Fruit fly (Drosophila melanogaster): ENCODE measurements around the gene comm.

comm gene

DNA sequence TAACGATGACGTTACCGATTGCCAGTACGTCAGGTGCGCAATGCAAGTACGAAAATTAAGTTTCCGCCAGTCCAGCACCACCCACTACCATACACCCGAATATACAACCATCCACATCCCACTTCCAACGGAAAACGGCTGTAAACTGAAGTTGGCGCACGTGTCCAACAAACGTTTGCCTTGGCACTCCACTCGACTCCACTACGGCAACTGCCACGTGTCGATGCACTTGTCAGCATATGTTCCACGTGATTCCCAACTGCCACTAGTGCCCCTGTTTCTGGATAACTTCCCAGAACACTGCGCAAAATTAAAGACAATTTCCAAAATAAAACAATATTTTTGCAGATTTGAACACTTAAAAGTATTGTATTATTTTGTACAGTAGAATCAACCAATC lies 18.0 kb upstream of the comm start:
- no peak for TF ChIP-seq CG17801 (GFP tag; optimal IDR thresholded peaks at IDR 0.05; ENCODE audit: partially characterized antibody)

DNA sequence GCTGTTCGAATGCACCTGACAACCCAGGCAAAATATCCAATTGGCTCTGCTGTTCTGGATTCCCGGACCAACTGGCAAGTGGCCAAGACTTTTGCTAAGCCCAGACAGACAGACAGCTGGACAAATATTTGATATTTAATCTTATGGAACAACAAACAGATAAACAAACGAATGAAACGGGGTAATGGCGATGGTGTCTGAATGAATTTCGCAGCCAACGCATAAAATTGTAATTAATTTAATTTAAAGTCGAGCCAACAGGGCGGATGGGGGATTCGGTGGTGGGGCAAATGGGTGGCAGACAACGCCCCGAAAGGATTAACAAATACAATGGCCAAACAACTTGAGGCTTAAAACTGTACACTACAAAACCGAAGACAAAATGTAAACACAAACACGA lies 13.6 kb upstream of the comm start:
- no peak for TF ChIP-seq CG17801 (GFP tag; optimal IDR thresholded peaks at IDR 0.05; ENCODE audit: partially characterized antibody)

DNA sequence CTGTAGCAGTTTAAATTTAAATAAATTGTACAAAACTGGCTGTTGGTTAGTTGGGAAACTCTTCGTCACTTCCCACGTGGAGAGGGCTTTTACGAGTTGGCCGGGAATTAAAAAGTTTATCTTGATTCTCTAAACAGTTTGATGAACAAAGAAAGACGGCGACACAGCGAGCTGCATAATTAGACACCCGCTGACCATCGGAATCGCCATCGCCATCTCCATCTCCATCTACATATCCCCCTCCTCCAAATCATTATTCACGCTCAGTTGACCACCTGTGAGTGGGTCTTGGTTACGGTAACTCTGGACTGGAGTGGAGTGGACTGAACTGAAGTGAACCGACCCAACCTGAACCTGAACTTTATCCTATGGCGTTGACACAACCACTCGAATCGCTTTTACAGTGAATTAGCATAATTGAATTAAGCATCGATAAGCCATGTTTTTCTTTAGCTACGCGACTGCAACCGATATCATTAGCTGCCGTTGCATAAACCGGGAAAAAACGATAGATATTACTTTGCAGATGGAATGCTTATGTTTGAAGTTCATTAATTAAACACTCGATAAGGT lies 12.6 kb upstream of the comm start:
- no peak for TF ChIP-seq CG17801 (GFP tag; optimal IDR thresholded peaks at IDR 0.05; ENCODE audit: partially characterized antibody)

DNA sequence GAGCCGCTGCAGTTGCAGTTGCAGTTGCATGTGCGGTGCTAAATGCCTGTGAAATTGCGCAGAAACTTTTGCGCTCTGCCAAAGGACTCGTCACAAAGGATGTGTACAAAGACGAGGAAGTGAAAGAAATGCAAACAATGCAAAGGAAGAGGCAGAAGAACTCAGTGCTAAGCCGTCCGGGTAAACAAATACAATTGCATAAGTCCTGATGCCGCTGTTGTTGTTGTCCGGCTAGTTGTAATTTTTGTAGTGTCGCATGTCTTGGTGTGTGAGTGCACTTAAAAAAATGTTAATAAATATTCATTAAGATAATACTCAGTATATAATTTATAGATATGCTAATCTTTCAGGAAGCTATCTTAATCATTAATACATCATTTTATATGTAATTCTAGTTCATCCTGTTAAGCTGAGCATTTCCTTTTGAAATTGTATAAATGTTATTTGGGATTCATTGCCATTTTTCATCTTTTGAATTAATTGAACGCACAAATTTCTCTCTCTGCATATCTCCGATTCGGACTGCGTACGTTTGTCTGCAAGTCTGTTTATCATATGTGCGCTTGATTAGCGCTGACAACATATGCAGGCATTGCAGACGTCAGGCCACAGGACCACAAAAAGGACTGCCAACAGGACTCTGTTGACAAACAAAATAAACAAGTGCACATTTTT lies 3.7 kb upstream of the comm start:
- no peak for TF ChIP-seq CG17801 (GFP tag; optimal IDR thresholded peaks at IDR 0.05; ENCODE audit: partially characterized antibody)

DNA sequence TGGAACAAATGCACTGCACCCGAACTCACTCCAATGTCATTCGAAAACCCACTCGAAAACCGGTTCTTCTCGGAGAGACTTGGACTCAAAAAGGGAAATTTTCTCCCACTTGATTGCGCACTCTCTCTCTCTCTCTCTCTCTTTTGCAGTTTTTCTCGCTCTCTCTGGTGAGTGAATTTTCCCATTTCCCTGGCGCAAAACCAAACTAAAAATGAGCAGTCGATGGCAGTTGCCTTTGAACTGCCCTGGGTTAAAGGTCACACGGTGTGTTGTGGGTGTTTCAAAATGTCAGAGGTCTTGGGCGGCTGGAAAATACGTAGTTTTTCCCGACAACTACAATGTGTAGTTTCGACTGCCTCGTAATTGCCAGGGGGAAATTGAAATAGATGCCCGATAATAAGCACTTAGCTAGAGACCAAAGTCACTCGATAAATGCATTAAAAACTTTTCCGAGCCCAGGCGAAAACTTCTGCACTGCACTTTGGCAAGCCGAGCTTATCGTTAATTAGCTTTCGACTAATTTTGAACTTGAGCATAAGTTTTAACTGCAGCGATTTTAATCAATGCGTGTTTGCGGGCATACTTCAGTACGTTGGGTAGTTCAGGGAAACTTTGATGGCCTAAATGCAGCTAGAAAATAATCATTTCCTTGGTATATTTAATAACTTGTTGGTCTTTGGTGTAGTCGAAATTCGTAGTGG lies 1.2 kb upstream of the comm start:
- no peak for TF ChIP-seq CG17801 (GFP tag; optimal IDR thresholded peaks at IDR 0.05; ENCODE audit: partially characterized antibody)

DNA sequence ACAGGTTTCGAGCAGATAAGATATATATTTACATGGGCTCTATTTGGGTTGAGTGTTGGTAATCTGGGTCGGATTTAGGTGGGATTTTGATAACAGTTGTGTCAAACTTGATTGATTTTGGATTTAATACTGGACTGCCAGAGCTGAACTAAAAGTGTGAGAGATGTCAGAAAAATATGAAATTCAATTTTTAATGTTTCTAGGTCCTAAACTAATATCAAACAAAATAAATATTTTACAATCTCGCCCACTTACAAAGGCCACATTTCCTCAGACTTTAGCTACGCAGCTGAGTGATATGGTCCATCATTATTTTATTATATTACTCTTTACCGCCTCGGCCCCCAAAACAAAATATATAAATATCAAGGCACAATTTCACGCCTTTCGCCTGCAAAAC lies 1.4 kb downstream of the comm start:
- TF ChIP-seq CG17801 (GFP tag; optimal IDR thresholded peaks at IDR 0.05; ENCODE audit: partially characterized antibody) = no peak

DNA sequence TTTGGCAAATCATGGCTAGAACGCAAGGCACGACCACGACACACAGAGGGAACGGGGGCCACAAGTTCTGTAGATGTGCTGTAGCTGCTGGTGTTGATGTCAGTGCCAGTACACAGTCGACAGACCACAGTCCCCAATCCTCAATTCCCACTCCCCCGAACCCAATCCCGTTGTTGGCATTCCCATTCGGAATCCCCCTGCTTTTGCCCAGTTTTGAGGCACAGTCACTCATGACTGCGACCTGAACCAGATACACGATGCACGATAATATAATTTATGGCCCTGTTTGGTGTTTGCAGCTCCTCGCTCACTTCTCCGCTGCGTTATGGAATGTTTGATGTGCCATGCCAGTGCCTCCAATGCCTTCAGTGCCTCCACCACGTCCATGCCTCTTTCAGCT lies 7.3 kb downstream of the comm start:
- TF ChIP-seq CG17801 (GFP tag; optimal IDR thresholded peaks at IDR 0.05; ENCODE audit: partially characterized antibody) = no peak

DNA sequence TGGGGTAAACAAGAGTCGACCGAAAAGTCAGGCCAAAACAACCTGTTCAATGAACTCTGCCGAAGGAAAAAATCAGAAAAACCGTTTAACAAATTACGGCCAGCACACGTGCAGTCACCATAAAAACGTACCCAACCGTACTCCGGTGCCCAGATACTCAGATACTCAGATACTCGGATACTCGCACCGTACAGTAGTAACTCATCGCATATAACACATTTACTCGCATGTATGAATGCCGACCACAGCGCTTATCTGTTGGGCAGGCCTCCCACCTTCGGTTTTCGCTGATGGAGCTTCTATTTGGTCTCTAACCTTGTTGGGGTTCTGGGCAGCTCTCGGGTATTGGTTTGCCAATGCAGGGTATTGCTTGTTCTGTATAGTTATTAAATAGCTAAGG lies 8.0 kb downstream of the comm start:
- TF ChIP-seq CG17801 (GFP tag; optimal IDR thresholded peaks at IDR 0.05; ENCODE audit: partially characterized antibody) = no peak

DNA sequence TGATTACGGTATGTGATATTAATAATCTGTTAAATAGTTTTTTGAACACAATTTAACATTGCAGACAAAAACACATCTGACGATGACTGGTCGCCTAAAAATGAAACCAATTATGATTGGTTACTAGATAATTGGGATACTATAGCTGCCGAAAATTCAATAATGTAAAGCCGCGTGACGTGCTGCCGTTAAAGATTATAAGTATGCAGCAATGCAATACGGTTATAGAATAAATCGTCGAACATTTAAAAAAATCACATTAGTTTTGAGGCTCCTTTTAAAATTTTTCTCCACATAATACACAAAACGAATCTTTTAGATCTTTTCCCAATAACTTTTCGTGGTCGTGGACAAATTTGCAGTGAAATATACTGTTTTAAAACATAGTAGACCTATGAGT lies 10.7 kb downstream of the comm start, which contains the start of gene CG42570:
Gene CG42570, plus strand, starts transcription at position 301 of the 400 bp plus-strand sequence.
- no peak for TF ChIP-seq CG17801 (GFP tag; optimal IDR thresholded peaks at IDR 0.05; ENCODE audit: partially characterized antibody)

DNA sequence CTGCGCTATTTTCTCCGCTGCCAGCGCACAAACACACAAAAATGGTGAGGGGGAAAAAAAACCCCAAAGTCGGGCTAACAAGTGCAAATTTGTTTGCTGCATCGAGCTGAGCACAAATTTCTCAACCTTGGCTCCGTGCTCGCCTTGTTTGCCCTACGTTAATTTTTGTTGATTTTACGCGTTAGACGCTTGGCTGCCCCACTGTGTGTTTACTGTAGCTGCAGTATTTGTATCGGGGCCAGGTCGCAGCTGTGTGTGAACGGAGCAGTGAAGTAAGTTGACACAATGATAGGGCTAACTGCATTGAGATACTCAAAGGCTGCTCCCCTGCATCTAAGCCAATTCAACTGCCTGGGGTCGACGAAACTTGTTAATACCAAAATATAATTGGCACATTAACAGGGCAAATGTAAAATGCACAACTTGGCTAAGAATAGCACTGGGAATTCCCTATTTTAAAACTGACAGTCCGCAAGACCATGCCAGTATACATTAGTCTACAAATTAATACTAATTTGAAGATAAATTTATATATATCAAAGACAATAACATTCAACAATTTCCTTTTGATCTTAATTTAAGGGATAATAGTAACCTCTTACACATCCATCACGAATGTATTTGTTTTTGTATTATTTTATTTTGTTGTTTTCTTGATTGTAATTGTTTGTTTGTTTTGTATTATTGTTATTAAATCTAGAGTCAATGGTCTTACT lies 12.3 kb downstream of the comm start, which contains the start of gene CG42571:
Gene CG42571, plus strand, starts transcription at position 666 of the 716 bp plus-strand sequence.
- TF ChIP-seq CG17801 (GFP tag; optimal IDR thresholded peaks at IDR 0.05; ENCODE audit: partially characterized antibody) = no peak

DNA sequence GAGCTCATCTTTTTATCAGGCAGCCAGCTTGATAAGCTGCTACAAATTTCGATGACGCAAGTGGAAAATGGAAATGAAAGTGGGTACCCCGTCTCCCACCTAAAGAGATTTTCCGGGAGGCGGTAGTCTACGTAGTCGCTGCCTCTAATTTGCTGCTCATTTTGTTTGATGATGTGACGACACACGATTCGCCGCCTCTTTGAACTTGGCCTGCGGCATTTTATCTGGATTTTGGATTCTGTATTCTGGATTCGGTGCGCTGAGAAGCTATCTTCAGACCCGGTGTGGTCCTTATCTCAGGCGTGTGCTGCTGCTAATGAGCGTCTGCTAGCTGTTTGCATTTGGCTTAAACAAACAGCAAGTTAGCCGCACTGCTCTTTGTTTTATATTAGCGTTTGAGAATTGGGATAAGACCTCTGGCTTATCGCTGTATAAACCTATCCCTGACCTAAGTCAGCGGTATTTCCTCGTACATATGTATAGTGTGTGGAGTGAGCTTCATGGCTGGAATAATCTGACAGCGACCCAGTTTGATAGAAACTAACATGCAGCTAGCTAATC lies 14.2 kb downstream of the comm start:
- no peak for TF ChIP-seq CG17801 (GFP tag; optimal IDR thresholded peaks at IDR 0.05; ENCODE audit: partially characterized antibody)

DNA sequence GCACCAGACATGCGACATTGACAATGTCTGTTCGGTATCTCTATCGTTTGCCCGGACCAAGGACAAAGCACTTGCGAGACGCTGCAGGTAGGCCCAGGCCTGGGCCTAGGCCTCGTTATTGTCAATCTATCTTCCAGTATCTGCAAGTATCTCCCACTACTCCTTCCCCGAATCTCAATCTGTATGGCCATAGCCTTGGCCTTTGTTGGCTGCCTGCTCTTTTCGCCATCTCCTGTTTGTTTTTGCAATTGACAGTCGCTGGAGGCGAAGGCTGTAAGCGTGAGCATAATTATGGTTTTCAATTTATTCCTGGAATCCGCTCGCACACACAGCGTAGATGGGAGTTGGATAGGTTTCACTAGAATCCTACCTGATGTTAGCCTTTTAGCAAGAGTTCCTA lies 16.2 kb downstream of the comm start:
- TF ChIP-seq CG17801 (GFP tag; optimal IDR thresholded peaks at IDR 0.05; ENCODE audit: partially characterized antibody) = no peak

DNA sequence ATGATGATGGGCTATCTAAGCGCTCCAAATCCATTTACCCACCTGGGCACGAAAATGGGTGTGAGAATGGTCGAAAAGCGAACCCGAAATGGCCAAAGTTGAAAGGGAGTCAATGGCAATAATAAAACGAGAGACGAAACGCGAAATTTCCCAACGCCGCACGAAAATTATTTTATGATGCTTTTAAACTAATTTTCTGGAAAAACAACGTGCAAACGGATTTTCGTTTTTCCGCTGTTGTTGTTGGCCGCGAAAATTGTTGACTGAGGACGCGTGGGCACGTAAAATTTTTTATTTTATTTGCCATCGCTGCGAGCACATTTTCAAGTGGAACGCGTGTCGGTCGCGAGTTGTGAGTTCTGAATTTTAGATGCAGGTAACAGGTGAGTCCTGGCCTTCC lies 17.1 kb downstream of the comm start:
- TF ChIP-seq CG17801 (GFP tag; optimal IDR thresholded peaks at IDR 0.05; ENCODE audit: partially characterized antibody) = no peak

DNA sequence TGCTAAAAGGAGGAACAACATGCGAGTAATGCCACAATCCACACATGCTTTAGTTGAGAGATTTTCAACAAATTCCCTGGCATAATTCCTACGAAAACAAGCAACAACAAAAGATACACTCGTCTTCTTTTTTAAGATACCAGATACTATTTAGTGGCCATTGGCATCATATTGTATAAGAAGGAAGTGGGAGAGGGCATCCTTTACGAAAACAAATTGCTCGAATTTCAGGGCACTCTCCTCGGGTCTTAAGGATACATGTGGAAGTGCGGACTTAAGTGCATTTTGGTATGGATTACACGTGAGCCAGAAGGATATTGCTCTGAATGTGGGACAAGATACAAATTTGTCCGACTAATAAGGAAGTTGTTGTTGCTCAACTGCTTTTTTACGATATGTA lies 18.1 kb downstream of the comm start:
- no peak for TF ChIP-seq CG17801 (GFP tag; optimal IDR thresholded peaks at IDR 0.05; ENCODE audit: partially characterized antibody)

DNA sequence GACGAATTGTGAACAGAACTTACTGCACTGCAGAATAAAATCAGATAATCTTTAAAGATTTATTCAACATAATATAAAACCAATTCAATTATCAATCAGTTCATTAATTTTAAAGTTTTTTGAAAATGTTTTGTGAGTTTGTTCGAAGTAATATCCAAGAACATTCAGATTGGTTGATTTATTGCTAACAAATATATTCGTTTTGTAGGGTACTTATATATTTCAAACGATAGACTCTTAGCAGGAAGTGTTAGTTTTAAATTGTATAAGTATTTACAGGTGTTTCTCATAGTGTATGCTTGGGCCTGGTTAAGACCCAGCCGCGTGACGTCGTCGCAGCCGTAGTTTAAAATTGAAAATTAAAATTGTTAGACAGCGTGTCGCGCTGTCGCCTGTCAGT lies 19.7 kb downstream of the comm start:
- no peak for TF ChIP-seq CG17801 (GFP tag; optimal IDR thresholded peaks at IDR 0.05; ENCODE audit: partially characterized antibody)
